Worm (Caenorhabditis elegans) whole organism, L4 larva: Measurements from ENCODE around the gene C47E8.1.

Experiments used
- mxl-2 ChIP-seq: fragments of 200-800 bp; sonication (Bioruptor generic); conservative IDR thresholded peaks from 2 replicates; pipeline ENCODE4 v1.3.6; 2022; ENCODE audit warnings: missing genetic modification reagents, missing genetic modification characterization, missing compliant biosample characterization
- nhr-25 ChIP-seq: sonication (generic microtip); optimal IDR thresholded peaks from 2 replicates; lab custom pipeline; 2017; ENCODE audit warnings: missing genetic modification characterization, mild to moderate bottlenecking, missing compliant biosample characterization, antibody characterized with exemption, moderate library complexity, borderline replicate concordance; ENCODE audit not compliant: insufficient read depth

DNA sequence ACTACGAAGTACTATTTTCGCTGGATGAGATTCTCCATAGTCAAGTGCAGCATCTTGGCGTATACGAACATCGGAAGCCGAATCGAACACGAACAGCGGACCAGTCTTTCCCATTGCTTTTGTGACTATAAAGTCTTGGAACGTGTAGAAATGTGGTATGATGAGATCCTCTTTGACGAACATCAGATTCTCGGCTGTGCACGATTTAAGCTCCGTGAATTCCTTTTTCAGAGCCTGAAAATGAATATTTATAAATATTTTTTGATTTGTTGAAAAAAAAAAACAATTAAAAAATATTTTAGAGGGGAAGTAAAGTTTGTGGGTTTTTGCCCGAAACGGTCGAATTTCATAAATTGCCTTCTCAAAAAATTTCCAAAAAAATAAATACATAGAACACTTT, 18.1 kb downstream of the C47E8.1 start:
- no peak for TF ChIP-seq nhr-25 (tag; lab: Kevin White, UChicago)
- no peak for TF ChIP-seq mxl-2 (GFP tag; lab: Robert Waterston, UW)
